Worm (Caenorhabditis elegans): ENCODE measurements around the gene trx-5.

Gene trx-5

DNA sequence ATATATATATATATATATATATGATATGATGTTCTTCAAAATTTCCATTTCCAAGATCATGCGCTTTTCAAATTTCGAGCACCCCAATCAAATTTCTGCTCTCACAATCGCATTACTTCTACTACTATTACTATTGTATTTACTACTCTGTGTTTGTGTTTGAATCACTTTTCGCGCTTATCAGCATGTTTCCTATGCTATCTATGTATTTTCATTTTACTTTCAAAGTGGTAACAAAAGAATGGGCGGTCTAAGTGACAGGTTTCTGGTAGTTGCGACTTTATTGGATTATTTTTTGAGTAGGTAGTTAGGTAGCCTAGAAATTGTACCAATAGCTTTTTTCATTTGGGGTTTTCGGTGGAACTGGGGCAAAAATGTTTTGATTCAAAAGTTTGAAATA lies 23.9 kb upstream of the trx-5 start:
- no peak for TF ChIP-seq zfh-2 (GFP tag; conservative IDR thresholded peaks at IDR 0.05)
- TF ChIP-seq unc-62 (GFP tag; optimal IDR thresholded peaks at IDR 0.05), result no peak
- no peak for TF ChIP-seq mxl-1 (tag; optimal IDR thresholded peaks at IDR 0.05)
- no peak for TF ChIP-seq egl-44 (GFP tag; IDR thresholded peaks at IDR 0.05)
- TF ChIP-seq Y67H2A.10 (GFP tag; conservative IDR thresholded peaks at IDR 0.05), result no peak
- no peak for TF ChIP-seq ama-1 (optimal IDR thresholded peaks at IDR 0.05)
- no peak for TF ChIP-seq ama-1 (GFP tag; optimal IDR thresholded peaks at IDR 0.05)
- TF ChIP-seq zim-3 (tag; optimal IDR thresholded peaks at IDR 0.05), result no peak
- TF ChIP-seq lin-40 (tag; optimal IDR thresholded peaks at IDR 0.05), result no peak
- no peak for TF ChIP-seq unc-130 (GFP tag; optimal IDR thresholded peaks at IDR 0.05)
- TF ChIP-seq hmg-20 (GFP tag; IDR thresholded peaks at IDR 0.05), result no peak
- TF ChIP-seq xnd-1 (tag; optimal IDR thresholded peaks at IDR 0.05), result no peak
- TF ChIP-seq hlh-12 (tag; optimal IDR thresholded peaks at IDR 0.05), result no peak
- no peak for TF ChIP-seq attf-3 (GFP tag; conservative IDR thresholded peaks at IDR 0.05)
- TF ChIP-seq repo-1 (tag; optimal IDR thresholded peaks at IDR 0.05), result no peak
- TF ChIP-seq C06A6.2 (GFP tag; conservative IDR thresholded peaks at IDR 0.05), result no peak

- TF ChIP-seq ceh-100 (GFP tag; IDR thresholded peaks at IDR 0.05) (no peak), ztf-22 (GFP tag; optimal IDR thresholded peaks at IDR 0.05) (no peak), mel-28 (tag; optimal IDR thresholded peaks at IDR 0.05; ENCODE audit: borderline replicate concordance) (no peak), lir-1 (GFP tag; conservative IDR thresholded peaks at IDR 0.05) (no peak), lin-26 (GFP tag; IDR thresholded peaks at IDR 0.05) (no peak), T07F8.4 (tag; optimal IDR thresholded peaks at IDR 0.05) (no peak), lin-35 (GFP tag; optimal IDR thresholded peaks at IDR 0.05) (no peak), F57C9.4 (tag; optimal IDR thresholded peaks at IDR 0.05) (no peak), lsy-27 (tag; optimal IDR thresholded peaks at IDR 0.05; ENCODE audit: borderline replicate concordance, insufficient read depth) (no peak), tbx-9 (tag; optimal IDR thresholded peaks at IDR 0.05; ENCODE audit: borderline replicate concordance) (no peak), madf-8 (GFP tag; conservative IDR thresholded peaks at IDR 0.05) (no peak), madf-3 (GFP tag; IDR thresholded peaks at IDR 0.05) (no peak), hlh-26 (GFP tag; conservative IDR thresholded peaks at IDR 0.05) (no peak)
Measured at ce11 chrV:1555072-1555471, 20.9 kb upstream of the trx-5 start.

ce11 chrV:1553004-1553403 lies 18.8 kb upstream of the trx-5 start, which contains the start of gene srsx-8:
Gene srsx-8 (minus strand): TSS chrV:1553104.
- TF ChIP-seq hlh-26 (GFP tag; conservative IDR thresholded peaks at IDR 0.05) (no peak), pha-4 (tag; optimal IDR thresholded peaks at IDR 0.05) (no peak), aptf-2 (GFP tag; conservative IDR thresholded peaks at IDR 0.05) (no peak), snpc-3.4 (tag; optimal IDR thresholded peaks at IDR 0.05) (no peak), nhr-80 (tag; optimal IDR thresholded peaks at IDR 0.05) (no peak), nfya-1 (tag; optimal IDR thresholded peaks at IDR 0.05; ENCODE audit: borderline replicate concordance, insufficient read depth) (no peak), ceh-58 (GFP tag; IDR thresholded peaks at IDR 0.05) (no peak), gei-17 (GFP tag; optimal IDR thresholded peaks at IDR 0.05) (no peak), madf-6 (GFP tag; IDR thresholded peaks at IDR 0.05) (no peak), F39B2.1 (GFP tag; IDR thresholded peaks at IDR 0.05) (no peak), mxl-1 (tag; optimal IDR thresholded peaks at IDR 0.05) (no peak), rec-8 (tag; optimal IDR thresholded peaks at IDR 0.05) (no peak), B0261.1 (tag; optimal IDR thresholded peaks at IDR 0.05) (no peak), lag-1 (GFP tag; IDR thresholded peaks at IDR 0.05) (no peak), ztf-25 (GFP tag; IDR thresholded peaks at IDR 0.05) (no peak)
